Worm (Caenorhabditis elegans): Measurements from ENCODE around the gene F58B4.5.

Gene F58B4.5

ce11 chrV:10947930-10948329 is 15.4 kb downstream of the F58B4.5 start, which contains the start of gene F17C11.2:
Gene F17C11.2, plus strand, starts transcription at chrV:10948230.
- no peak for TF ChIP-seq C08G9.2 (tag; optimal IDR thresholded peaks at IDR 0.05)
- no peak for TF ChIP-seq syd-9 (tag; optimal IDR thresholded peaks at IDR 0.05)
- no peak for TF ChIP-seq ceh-18 (tag; optimal IDR thresholded peaks at IDR 0.05)
- TF ChIP-seq ceh-24 (tag; optimal IDR thresholded peaks at IDR 0.05) = no peak
- TF ChIP-seq lim-6 (tag; optimal IDR thresholded peaks at IDR 0.05) = no peak
- no peak for TF ChIP-seq fkh-10 (GFP tag; optimal IDR thresholded peaks at IDR 0.05)
- no peak for TF ChIP-seq unc-86 (tag; optimal IDR thresholded peaks at IDR 0.05)
- TF ChIP-seq K09A11.1 (tag; optimal IDR thresholded peaks at IDR 0.05; ENCODE audit: insufficient read depth) = no peak
- no peak for TF ChIP-seq sox-2 (GFP tag; IDR thresholded peaks at IDR 0.05)
- TF ChIP-seq tbx-2 (tag; optimal IDR thresholded peaks at IDR 0.05) = no peak
- no peak for TF ChIP-seq fax-1 (tag; optimal IDR thresholded peaks at IDR 0.05)
- no peak for TF ChIP-seq pqm-1 (tag; optimal IDR thresholded peaks at IDR 0.05)
- no peak for TF ChIP-seq pha-2 (tag; optimal IDR thresholded peaks at IDR 0.05)
- TF ChIP-seq elt-2 (tag; optimal IDR thresholded peaks at IDR 0.05) = no peak
- TF ChIP-seq dve-1 (tag; optimal IDR thresholded peaks at IDR 0.05) = no peak
- TF ChIP-seq dmd-4 (tag; optimal IDR thresholded peaks at IDR 0.05; ENCODE audit: borderline replicate concordance) = no peak
- TF ChIP-seq rnt-1 (tag; optimal IDR thresholded peaks at IDR 0.05) = no peak

ce11 chrV:10949511-10949910 is 17.0 kb downstream of the F58B4.5 start, which contains the start of gene col-153:
Gene col-153, plus strand, starts transcription at chrV:10949811.
- no peak for TF ChIP-seq hlh-30 (tag; optimal IDR thresholded peaks at IDR 0.05; ENCODE audit: insufficient read depth)

ce11 chrV:10951655-10952278 is 19.3 kb downstream of the F58B4.5 start, which contains the start of gene F17C11.4:
Gene F17C11.4, plus strand, starts transcription at chrV:10951860.
- peak; percentile 51 for TF ChIP-seq hlh-30 (tag; optimal IDR thresholded peaks at IDR 0.05; ENCODE audit: insufficient read depth)
- TF ChIP-seq madf-2 (tag; optimal IDR thresholded peaks at IDR 0.05) = no peak
- no peak for TF ChIP-seq eyg-1 (tag; optimal IDR thresholded peaks at IDR 0.05)
- no peak for TF ChIP-seq unc-3 (GFP tag; conservative IDR thresholded peaks at IDR 0.05)
- no peak for TF ChIP-seq unc-3 (tag; optimal IDR thresholded peaks at IDR 0.05)
- TF ChIP-seq rnt-1 (tag; optimal IDR thresholded peaks at IDR 0.05) = peak; percentile 9
- TF ChIP-seq dmd-4 (tag; optimal IDR thresholded peaks at IDR 0.05; ENCODE audit: borderline replicate concordance) = no peak
- TF ChIP-seq ceh-31 (tag; optimal IDR thresholded peaks at IDR 0.05) = peak; percentile 27
- TF ChIP-seq hlh-13 (GFP tag; optimal IDR thresholded peaks at IDR 0.05) = no peak
- no peak for TF ChIP-seq npax-4 (tag; optimal IDR thresholded peaks at IDR 0.05)
- no peak for TF ChIP-seq nhr-232 (tag; optimal IDR thresholded peaks at IDR 0.05)
- TF ChIP-seq sox-2 (GFP tag; IDR thresholded peaks at IDR 0.05) = no peak
- TF ChIP-seq K09A11.1 (tag; optimal IDR thresholded peaks at IDR 0.05; ENCODE audit: insufficient read depth) = no peak
- TF ChIP-seq ahr-1 (tag; optimal IDR thresholded peaks at IDR 0.05) = no peak
- TF ChIP-seq ceh-19 (GFP tag; optimal IDR thresholded peaks at IDR 0.05) = no peak
- TF ChIP-seq C08G9.2 (tag; optimal IDR thresholded peaks at IDR 0.05) = peak; percentile 8
- TF ChIP-seq tbx-2 (tag; optimal IDR thresholded peaks at IDR 0.05) = peak; percentile 42
- peak; percentile 90 for TF ChIP-seq ceh-18 (tag; optimal IDR thresholded peaks at IDR 0.05)
- no peak for TF ChIP-seq ceh-30 (tag; optimal IDR thresholded peaks at IDR 0.05)
- TF ChIP-seq dve-1 (tag; optimal IDR thresholded peaks at IDR 0.05) = no peak
- TF ChIP-seq unc-42 (tag; optimal IDR thresholded peaks at IDR 0.05) = peak; percentile 29
- TF ChIP-seq nfya-1 (tag; optimal IDR thresholded peaks at IDR 0.05) = peak; percentile 19
- TF ChIP-seq pat-9 (tag; optimal IDR thresholded peaks at IDR 0.05) = no peak
- TF ChIP-seq mec-3 (tag; optimal IDR thresholded peaks at IDR 0.05; ENCODE audit: borderline replicate concordance) = no peak
- peak; percentile 5 for TF ChIP-seq unc-55 (GFP tag; optimal IDR thresholded peaks at IDR 0.05)

- TF ChIP-seq odd-2 (tag; optimal IDR thresholded peaks at IDR 0.05) = no peak
- no peak for TF ChIP-seq pha-4 (tag; optimal IDR thresholded peaks at IDR 0.05)
- TF ChIP-seq hlh-15 (tag; optimal IDR thresholded peaks at IDR 0.05) = no peak
- TF ChIP-seq ceh-45 (GFP tag; IDR thresholded peaks at IDR 0.05) = no peak
- TF ChIP-seq sdc-2 (tag; optimal IDR thresholded peaks at IDR 0.05) = no peak
- TF ChIP-seq hlh-13 (GFP tag; optimal IDR thresholded peaks at IDR 0.05) = no peak
- TF ChIP-seq ceh-22 (tag; optimal IDR thresholded peaks at IDR 0.05) = no peak
- no peak for TF ChIP-seq nhr-232 (tag; optimal IDR thresholded peaks at IDR 0.05)
- no peak for TF ChIP-seq ceh-18 (tag; optimal IDR thresholded peaks at IDR 0.05)
- TF ChIP-seq che-1 (tag; optimal IDR thresholded peaks at IDR 0.05) = no peak
- TF ChIP-seq gmeb-2 (tag; optimal IDR thresholded peaks at IDR 0.05) = no peak
- TF ChIP-seq ceh-34 (tag; optimal IDR thresholded peaks at IDR 0.05) = no peak
- TF ChIP-seq lim-6 (tag; optimal IDR thresholded peaks at IDR 0.05) = no peak
- no peak for TF ChIP-seq hlh-6 (tag; optimal IDR thresholded peaks at IDR 0.05)
These were observed 21.1 kb downstream of the F58B4.5 start for ce11 chrV:10953471-10954155.

Measured in whole organism, late embryonic.